Worm (Caenorhabditis elegans) whole organism, L1 larva: ENCODE measurements around the gene coa-1.

Source experiments
- ama-1 ChIP-seq: fragments of 150-350 bp; optimal IDR thresholded peaks from 2 replicates; lab custom pipeline; 2014
- ces-1 ChIP-seq: fragments of 150-350 bp; optimal IDR thresholded peaks from 2 replicates; lab custom pipeline; 2014; ENCODE audit warnings: missing biosample characterization, missing genetic modification reagents, missing genetic modification characterization
- egl-27 ChIP-seq, 2 experiments: fragments of 150-350 bp in 1 of 2; sonication (generic microtip); optimal IDR thresholded peaks; 3 replicates each; lab custom pipeline; 2017 to 2018; ENCODE audit warnings: missing biosample characterization in 2 of 2, missing genetic modification characterization in 2 of 2, missing genetic modification reagents in 2 of 2
- elt-2 ChIP-seq: sonication (generic microtip); optimal IDR thresholded peaks from 2 replicates; lab custom pipeline; 2016; ENCODE audit warnings: missing genetic modification characterization, mild to moderate bottlenecking, inconsistent platforms, missing compliant biosample characterization, missing genetic modification reagents
- elt-3 ChIP-seq, 6 experiments: fragments of 150-350 bp in 1 of 6; sonication (generic microtip); optimal IDR thresholded peaks; 2 replicates each; lab custom pipeline; 2017 to 2018; ENCODE audit warnings: missing biosample characterization in 6 of 6, missing genetic modification characterization in 6 of 6, inconsistent platforms in 1 of 6
- fkh-10 ChIP-seq: sonication (generic microtip); optimal IDR thresholded peaks from 2 replicates; lab custom pipeline; 2017; ENCODE audit warnings: missing biosample characterization, missing genetic modification reagents, missing genetic modification characterization
- lsy-2 ChIP-seq, 2 experiments: fragments of 150-350 bp; optimal IDR thresholded peaks; 2 replicates each; lab custom pipeline; 2014; ENCODE audit warnings: missing biosample characterization in 2 of 2, missing genetic modification characterization in 2 of 2
- mep-1 ChIP-seq: fragments of 150-350 bp; optimal IDR thresholded peaks from 2 replicates; lab custom pipeline; 2014; ENCODE audit warnings: missing biosample characterization, missing genetic modification characterization
- nhr-237 ChIP-seq: fragments of 150-350 bp; optimal IDR thresholded peaks from 2 replicates; lab custom pipeline; 2014; ENCODE audit warnings: missing biosample characterization, missing genetic modification characterization
- nhr-76 ChIP-seq: sonication (generic microtip); optimal IDR thresholded peaks from 2 replicates; lab custom pipeline; 2017; ENCODE audit warnings: missing biosample characterization, missing genetic modification characterization
- skn-1 ChIP-seq: fragments of 150-350 bp; optimal IDR thresholded peaks from 2 replicates; lab custom pipeline; 2014; ENCODE audit warnings: missing biosample characterization, missing genetic modification characterization
- zag-1 ChIP-seq: fragments of 150-350 bp; optimal IDR thresholded peaks from 2 replicates; lab custom pipeline; 2014; ENCODE audit warnings: missing biosample characterization, missing genetic modification characterization

- TF ChIP-seq mep-1 (tag; lab: Kevin White, UChicago) = no peak
- no peak for TF ChIP-seq nhr-237
- TF ChIP-seq ama-1 (lab: Kevin White, UChicago) = no peak
- TF ChIP-seq zag-1 (tag; lab: Kevin White, UChicago) = no peak
- TF ChIP-seq egl-27 (tag; optimal IDR thresholded peaks at IDR 0.05; lab: Kevin White, UChicago) = no peak
- no peak for TF ChIP-seq fkh-10
- no peak for TF ChIP-seq nhr-76 (tag; lab: Kevin White, UChicago)
- no peak for TF ChIP-seq ces-1 (GFP tag; lab: Kevin White, UChicago)
- TF ChIP-seq lsy-2 (tag; optimal IDR thresholded peaks at IDR 0.05; lab: Kevin White, UChicago) = no peak
- TF ChIP-seq elt-3 (tag; optimal IDR thresholded peaks at IDR 0.05; lab: Kevin White, UChicago) = no peak
- no peak for TF ChIP-seq skn-1
- no peak for TF ChIP-seq elt-2
Measured at ce11 chrIV:183519-183918, 21.6 kb upstream of the coa-1 start.
